Fruit fly (Drosophila melanogaster): Measurements from ENCODE around the gene CG8260.
A peak's percentile ranks its signal among the peaks of the same experiment; 100 is the strongest.
"Not testable (repeated sequence)": the region's sequence is repeated elsewhere in the genome, so short reads cannot be mapped to it uniquely, and the experiment has no call there.

Gene CG8260

dm6 chrX:15795951-15796443 lies 39.9 kb downstream of the CG8260 start, which contains the start of gene sordd1 (continued):
- peak in 1 of 2 experiments; percentile 58 for TF ChIP-seq Hr78 (GFP tag; optimal IDR thresholded peaks at IDR 0.05)
- TF ChIP-seq Opbp (GFP tag; IDR thresholded peaks at IDR 0.05; ENCODE audit: partially characterized antibody) = peak; percentile 88
- peak; percentile 70; the same call in 1 of the 2 replicates for TF ChIP-seq sna (GFP tag; IDR thresholded peaks at IDR 0.05; ENCODE audit: partially characterized antibody)
- TF ChIP-seq Doc3 (GFP tag; IDR thresholded peaks at IDR 0.05; ENCODE audit: partially characterized antibody) = peak; percentile 82
- TF ChIP-seq hb (GFP tag; IDR thresholded peaks at IDR 0.05; ENCODE audit: partially characterized antibody) = peak; percentile 82
- TF ChIP-seq Scr (GFP tag; IDR thresholded peaks at IDR 0.05; ENCODE audit: partially characterized antibody) = peak; percentile 92
- peak; percentile 76 for TF ChIP-seq Sry-δ (GFP tag; optimal IDR thresholded peaks at IDR 0.05)
- peak; percentile 83 for TF ChIP-seq hbn (GFP tag; IDR thresholded peaks at IDR 0.05; ENCODE audit: partially characterized antibody)
- peak; percentile 74 for TF ChIP-seq CG8290 (GFP tag; optimal IDR thresholded peaks at IDR 0.05)
- peak in 1 of 2 experiments; percentile 63 for TF ChIP-seq CG8290 (tag; optimal IDR thresholded peaks at IDR 0.05)
- peak; percentile 79 for TF ChIP-seq Dref (GFP tag; IDR thresholded peaks at IDR 0.05)
- TF ChIP-seq ssp (GFP tag; IDR thresholded peaks at IDR 0.05) = peak; percentile 98

dm6 chrX:15799085-15799557 lies 43.0 kb downstream of the CG8260 start, which contains the start of the genes sordd2 and CG15602:
sordd2 (minus strand) TSS chrX:15799162.
CG15602 (plus strand) TSS chrX:15799426.
- 0 out of 3 replicates have a peak, but pooled peaks have one; percentile 20 for TF ChIP-seq CG7357 (GFP tag; IDR thresholded peaks at IDR 0.05)
- peak; percentile 81 for TF ChIP-seq knrl (GFP tag; IDR thresholded peaks at IDR 0.05; ENCODE audit: partially characterized antibody)
- TF ChIP-seq prd (optimal IDR thresholded peaks at IDR 0.05); pan (optimal IDR thresholded peaks at IDR 0.05); CG8290 (tag; optimal IDR thresholded peaks at IDR 0.05): not testable (repeated sequence)
- peak; percentile 31; the same call in 1 of the 3 replicates for TF ChIP-seq prd (GFP tag; IDR thresholded peaks at IDR 0.05)
- peak; percentile 88 for TF ChIP-seq CG30020 (tag; optimal IDR thresholded peaks at IDR 0.05)
- peak; percentile 60; the same call in 2 of the 3 replicates for TF ChIP-seq CG34224 (GFP tag; IDR thresholded peaks at IDR 0.05; ENCODE audit: partially characterized antibody)
- TF ChIP-seq CG42726 (GFP tag; IDR thresholded peaks at IDR 0.05; ENCODE audit: partially characterized antibody) = peak; percentile 80; the same call in 1 of the 2 replicates
- TF ChIP-seq vnd (GFP tag; IDR thresholded peaks at IDR 0.05; ENCODE audit: partially characterized antibody) = peak; percentile 68
- 0 out of 3 replicates have a peak, but pooled peaks have one; percentile 20 for TF ChIP-seq mld (GFP tag; IDR thresholded peaks at IDR 0.05; ENCODE audit: partially characterized antibody)
- TF ChIP-seq Ptx1 (GFP tag; IDR thresholded peaks at IDR 0.05) = 0 out of 2 replicates have a peak, but pooled peaks have one; percentile 11
- peak; percentile 81 for TF ChIP-seq Scr (GFP tag; IDR thresholded peaks at IDR 0.05; ENCODE audit: partially characterized antibody)
- TF ChIP-seq tna (GFP tag; IDR thresholded peaks at IDR 0.05; ENCODE audit: partially characterized antibody) = peak; percentile 62
- peak; percentile 65 for TF ChIP-seq sens (GFP tag)
- TF ChIP-seq klu (GFP tag; IDR thresholded peaks at IDR 0.05) = peak; percentile 18; the same call in 1 of the 2 replicates
- TF ChIP-seq amos (GFP tag; IDR thresholded peaks at IDR 0.05; ENCODE audit: partially characterized antibody) = peak; percentile 63
- peak; percentile 80 for TF ChIP-seq Dll (GFP tag; IDR thresholded peaks at IDR 0.05; ENCODE audit: partially characterized antibody)
- 0 out of 4 replicates have a peak, but pooled peaks have one; percentile 20 for TF ChIP-seq chinmo (GFP tag; IDR thresholded peaks at IDR 0.05; ENCODE audit: partially characterized antibody)
- peak in 1 of 2 experiments; percentile 24 for TF ChIP-seq pan (GFP tag; optimal IDR thresholded peaks at IDR 0.05 in 1 of 2, IDR thresholded peaks at IDR 0.05 in 1 of 2)
- TF ChIP-seq hb (GFP tag; IDR thresholded peaks at IDR 0.05; ENCODE audit: partially characterized antibody) = peak; percentile 76
- TF ChIP-seq CG8290 (GFP tag; optimal IDR thresholded peaks at IDR 0.05) = peak; percentile 87
- TF ChIP-seq ssp (GFP tag; IDR thresholded peaks at IDR 0.05) = peak; percentile 95
- TF ChIP-seq Bgb (GFP tag; IDR thresholded peaks at IDR 0.05; ENCODE audit: partially characterized antibody) = peak; percentile 94
- TF ChIP-seq sna (GFP tag; IDR thresholded peaks at IDR 0.05; ENCODE audit: partially characterized antibody) = peak; percentile 67
- TF ChIP-seq nerfin-2 (GFP tag; IDR thresholded peaks at IDR 0.05; ENCODE audit: partially characterized antibody) = peak; percentile 40; the same call in 1 of the 2 replicates
- peak; percentile 15 for TF ChIP-seq Med (GFP tag)
- TF ChIP-seq unc-4 (GFP tag; IDR thresholded peaks at IDR 0.05; ENCODE audit: partially characterized antibody) = peak; percentile 84
- peak in 1 of 2 experiments; percentile 66 for TF ChIP-seq Hr78 (GFP tag; optimal IDR thresholded peaks at IDR 0.05)
- TF ChIP-seq CG13287 (GFP tag; IDR thresholded peaks at IDR 0.05; ENCODE audit: partially characterized antibody) = peak; percentile 33
- TF ChIP-seq bbx (GFP tag; IDR thresholded peaks at IDR 0.05; ENCODE audit: partially characterized antibody) = peak; percentile 86
- peak; percentile 31; the same call in 1 of the 2 replicates for TF ChIP-seq Rfx (GFP tag; IDR thresholded peaks at IDR 0.05)
- TF ChIP-seq Gug (GFP tag; IDR thresholded peaks at IDR 0.05) = peak; percentile 21; the same call in 1 of the 4 replicates
- peak; percentile 17; the same call in 1 of the 2 replicates for TF ChIP-seq CG32532 (GFP tag; IDR thresholded peaks at IDR 0.05)
- peak; percentile 71 for TF ChIP-seq Dref (GFP tag; IDR thresholded peaks at IDR 0.05)
- TF ChIP-seq CG14860 (GFP tag; IDR thresholded peaks at IDR 0.05; ENCODE audit: partially characterized antibody) = peak; percentile 56
